Worm (Caenorhabditis elegans) whole organism, young adult: Measurements from ENCODE around the gene pro-1.

ENCODE experiments used
- B0261.1 ChIP-seq: sonication (generic microtip); optimal IDR thresholded peaks from 2 replicates; lab custom pipeline; 2016; ENCODE audit warnings: mild to moderate bottlenecking, missing genetic modification characterization, moderate library complexity, missing compliant biosample characterization
- D2030.7 ChIP-seq: fragments of 200-800 bp; sonication (Bioruptor generic); IDR thresholded peaks from 2 replicates; pipeline ENCODE4 v1.3.6; 2022; ENCODE audit warnings: missing genetic modification reagents, missing genetic modification characterization, missing compliant biosample characterization
- F33H1.4 ChIP-seq: fragments of 200-800 bp; sonication (Bioruptor generic); IDR thresholded peaks from 2 replicates; pipeline ENCODE4 v1.3.6; 2022; ENCODE audit warnings: missing genetic modification reagents, missing genetic modification characterization, missing compliant biosample characterization
- F37B4.10 ChIP-seq: fragments of 200-800 bp; sonication (Bioruptor generic); IDR thresholded peaks from 2 replicates; pipeline ENCODE4 v1.3.6; 2022; ENCODE audit warnings: missing genetic modification characterization, missing compliant biosample characterization
- K12H6.12 ChIP-seq: fragments of 200-800 bp; sonication (Bioruptor generic); optimal IDR thresholded peaks from 2 replicates; lab custom pipeline; 2018; ENCODE audit warnings: mild to moderate bottlenecking, missing genetic modification characterization, missing compliant biosample characterization
- T26A5.8 ChIP-seq: sonication (generic microtip); optimal IDR thresholded peaks from 2 replicates; lab custom pipeline; 2016; ENCODE audit warnings: missing genetic modification characterization, missing compliant biosample characterization
- Y53F4B.3 ChIP-seq: fragments of 200-800 bp; sonication (Bioruptor generic); IDR thresholded peaks from 2 replicates; pipeline ENCODE4 v1.3.6; 2022; ENCODE audit warnings: missing genetic modification reagents, missing genetic modification characterization, missing compliant biosample characterization
- Y53G8AR.9 ChIP-seq: fragments of 200-800 bp; sonication (Bioruptor generic); conservative IDR thresholded peaks from 2 replicates; pipeline ENCODE4 v1.3.6; 2022; ENCODE audit warnings: missing genetic modification reagents, missing genetic modification characterization, missing compliant biosample characterization
- Y67H2A.10 ChIP-seq: fragments of 200-800 bp; sonication (Bioruptor generic); conservative IDR thresholded peaks from 2 replicates; pipeline ENCODE4 v1.3.6; 2022; ENCODE audit warnings: missing genetic modification reagents, missing genetic modification characterization, missing compliant biosample characterization
- Y79H2A.3 ChIP-seq: fragments of 200-800 bp; sonication (Bioruptor generic); conservative IDR thresholded peaks from 2 replicates; pipeline ENCODE4 v1.3.6; 2022; ENCODE audit warnings: missing genetic modification reagents, missing genetic modification characterization, missing compliant biosample characterization
- Y95B8A.8 ChIP-seq: fragments of 200-800 bp; sonication (Bioruptor generic); IDR thresholded peaks from 2 replicates; pipeline ENCODE4 v1.3.6; 2022; ENCODE audit warnings: missing genetic modification reagents, missing genetic modification characterization, missing compliant biosample characterization
- ZK185.1 ChIP-seq: sonication (generic microtip); optimal IDR thresholded peaks from 2 replicates; lab custom pipeline; 2016; ENCODE audit warnings: mild to moderate bottlenecking, missing genetic modification characterization, missing compliant biosample characterization; ENCODE audit not compliant: poor library complexity, severe bottlenecking
- attf-5 ChIP-seq: fragments of 200-800 bp; sonication (Bioruptor generic); optimal IDR thresholded peaks from 2 replicates; lab custom pipeline; 2018; ENCODE audit warnings: mild to moderate bottlenecking, missing genetic modification characterization, missing compliant biosample characterization
- bed-1 ChIP-seq: fragments of 200-800 bp; sonication (Bioruptor generic); IDR thresholded peaks from 2 replicates; pipeline ENCODE4 v1.3.6; 2022; ENCODE audit warnings: missing genetic modification reagents, missing genetic modification characterization, missing compliant biosample characterization
- bed-2 ChIP-seq: fragments of 200-800 bp; sonication (Bioruptor generic); IDR thresholded peaks from 2 replicates; pipeline ENCODE4 v1.3.6; 2022; ENCODE audit warnings: missing genetic modification reagents, missing genetic modification characterization, missing compliant biosample characterization
- ceh-91 ChIP-seq: fragments of 200-800 bp; sonication (Bioruptor generic); IDR thresholded peaks from 2 replicates; pipeline ENCODE4 v1.3.6; 2022; ENCODE audit warnings: missing genetic modification reagents, missing genetic modification characterization, missing compliant biosample characterization
- dox-1 ChIP-seq: fragments of 200-800 bp; sonication (Bioruptor generic); IDR thresholded peaks from 2 replicates; pipeline ENCODE4 v1.3.6; 2022; ENCODE audit warnings: missing genetic modification reagents, missing genetic modification characterization, missing compliant biosample characterization
- efl-1 ChIP-seq: fragments of 150-350 bp; optimal IDR thresholded peaks from 2 replicates; lab custom pipeline; 2014; ENCODE audit warnings: missing biosample characterization, missing genetic modification reagents, missing genetic modification characterization
- egl-18 ChIP-seq: fragments of 200-800 bp; sonication (Bioruptor generic); IDR thresholded peaks from 2 replicates; pipeline ENCODE4 v1.3.6; 2022; ENCODE audit warnings: missing genetic modification reagents, missing genetic modification characterization, missing compliant biosample characterization
- ekl-4 ChIP-seq: fragments of 200-800 bp; sonication (Bioruptor generic); IDR thresholded peaks from 2 replicates; pipeline ENCODE4 v1.3.6; 2022; ENCODE audit warnings: missing genetic modification reagents, missing genetic modification characterization, missing compliant biosample characterization
- ets-4 ChIP-seq: fragments of 200-800 bp; sonication (Bioruptor generic); optimal IDR thresholded peaks from 2 replicates; lab custom pipeline; 2018; ENCODE audit warnings: mild to moderate bottlenecking, missing genetic modification characterization, missing compliant biosample characterization
- gei-17 ChIP-seq: fragments of 200-800 bp; sonication (Bioruptor generic); optimal IDR thresholded peaks from 2 replicates; lab custom pipeline; 2018; ENCODE audit warnings: mild to moderate bottlenecking, missing genetic modification characterization, missing compliant biosample characterization
- him-1 ChIP-seq: sonication (generic microtip); optimal IDR thresholded peaks from 2 replicates; lab custom pipeline; 2016; ENCODE audit warnings: missing genotype, missing genetic modification reagents, missing genetic modification characterization, missing compliant biosample characterization
- hlh-12 ChIP-seq: sonication (generic microtip); optimal IDR thresholded peaks from 2 replicates; lab custom pipeline; 2016; ENCODE audit warnings: missing genetic modification characterization, missing compliant biosample characterization
- hlh-26 ChIP-seq: fragments of 200-800 bp; sonication (Bioruptor generic); conservative IDR thresholded peaks from 2 replicates; pipeline ENCODE4 v1.3.6; 2022; ENCODE audit warnings: missing genetic modification reagents, missing genetic modification characterization, missing compliant biosample characterization
- lag-1 ChIP-seq: fragments of 200-800 bp; sonication (Bioruptor generic); IDR thresholded peaks from 2 replicates; pipeline ENCODE4 v1.3.6; 2022; ENCODE audit warnings: missing genetic modification reagents, missing genetic modification characterization, missing compliant biosample characterization
- lin-26 ChIP-seq: fragments of 200-800 bp; sonication (Bioruptor generic); IDR thresholded peaks from 2 replicates; pipeline ENCODE4 v1.3.6; 2022; ENCODE audit warnings: missing genetic modification reagents, missing genetic modification characterization, missing compliant biosample characterization
- lin-40 ChIP-seq: sonication (generic microtip); optimal IDR thresholded peaks from 2 replicates; lab custom pipeline; 2016; ENCODE audit warnings: missing genetic modification characterization, mild to moderate bottlenecking, missing compliant biosample characterization, missing genotype, missing genetic modification reagents
- lin-54 ChIP-seq: fragments of 200-800 bp; sonication (Bioruptor generic); optimal IDR thresholded peaks from 2 replicates; lab custom pipeline; 2018; ENCODE audit warnings: mild to moderate bottlenecking, missing genetic modification characterization, missing compliant biosample characterization
- lsl-1 ChIP-seq: fragments of 200-800 bp; sonication (Bioruptor generic); optimal IDR thresholded peaks from 2 replicates; lab custom pipeline; 2018; ENCODE audit warnings: mild to moderate bottlenecking, missing genetic modification characterization, moderate library complexity, missing compliant biosample characterization
- lsy-27 ChIP-seq: sonication (generic microtip); optimal IDR thresholded peaks from 2 replicates; lab custom pipeline; 2017; ENCODE audit warnings: missing genetic modification characterization, mild to moderate bottlenecking, missing compliant biosample characterization, antibody characterized with exemption, missing genotype, borderline replicate concordance; ENCODE audit not compliant: insufficient read depth
- mcd-1 ChIP-seq: fragments of 200-800 bp; sonication (Bioruptor generic); IDR thresholded peaks from 2 replicates; pipeline ENCODE4 v1.3.6; 2022; ENCODE audit warnings: missing genetic modification reagents, missing genetic modification characterization, missing compliant biosample characterization
- mel-28 ChIP-seq: sonication (generic microtip); optimal IDR thresholded peaks from 2 replicates; lab custom pipeline; 2016; ENCODE audit warnings: borderline replicate concordance, mild to moderate bottlenecking, missing genetic modification characterization, missing compliant biosample characterization
- mes-4 ChIP-seq: sonication (generic microtip); optimal IDR thresholded peaks from 2 replicates; lab custom pipeline; 2016; ENCODE audit warnings: missing genotype, missing genetic modification characterization, missing compliant biosample characterization
- nfya-1 ChIP-seq: sonication (generic microtip); optimal IDR thresholded peaks from 2 replicates; lab custom pipeline; 2017; ENCODE audit warnings: antibody characterized with exemption, missing compliant biosample characterization, missing genetic modification characterization, borderline replicate concordance; ENCODE audit not compliant: insufficient read depth
- nfya-2 ChIP-seq: fragments of 200-800 bp; sonication (Bioruptor generic); IDR thresholded peaks from 2 replicates; pipeline ENCODE4 v1.3.6; 2022; ENCODE audit warnings: missing genetic modification reagents, missing genetic modification characterization, missing compliant biosample characterization
- nhr-120 ChIP-seq: fragments of 200-800 bp; sonication (Bioruptor generic); IDR thresholded peaks from 2 replicates; pipeline ENCODE4 v1.3.6; 2022; ENCODE audit warnings: missing genetic modification characterization, missing compliant biosample characterization
- pha-4 ChIP-seq: fragments of 150-350 bp; sonication (generic microtip); optimal IDR thresholded peaks from 2 replicates; lab custom pipeline; 2014; ENCODE audit warnings: missing biosample characterization, missing genetic modification reagents, missing genetic modification characterization
- repo-1 ChIP-seq: sonication (generic microtip); optimal IDR thresholded peaks from 2 replicates; lab custom pipeline; 2017; ENCODE audit warnings: mild to moderate bottlenecking, missing genetic modification characterization, missing compliant biosample characterization
- sea-2 ChIP-seq: fragments of 200-800 bp; sonication (Bioruptor generic); IDR thresholded peaks from 2 replicates; pipeline ENCODE4 v1.3.6; 2022; ENCODE audit warnings: missing genetic modification characterization, missing compliant biosample characterization
- sptf-2 ChIP-seq: fragments of 200-800 bp; sonication (Bioruptor generic); optimal IDR thresholded peaks from 2 replicates; lab custom pipeline; 2018; ENCODE audit warnings: mild to moderate bottlenecking, missing genetic modification characterization, missing compliant biosample characterization
- tlf-1 ChIP-seq: fragments of 200-800 bp; sonication (Bioruptor generic); optimal IDR thresholded peaks from 2 replicates; lab custom pipeline; 2018; ENCODE audit warnings: mild to moderate bottlenecking, missing genetic modification characterization, missing compliant biosample characterization
- unc-62 ChIP-seq: fragments of 150-350 bp; optimal IDR thresholded peaks from 2 replicates; lab custom pipeline; 2014; ENCODE audit warnings: missing biosample characterization, missing genetic modification reagents, missing genetic modification characterization
- ztf-18 ChIP-seq: sonication (generic microtip); optimal IDR thresholded peaks from 2 replicates; lab custom pipeline; 2016; ENCODE audit warnings: missing genotype, mild to moderate bottlenecking, missing genetic modification characterization, missing compliant biosample characterization
- ztf-25 ChIP-seq: fragments of 200-800 bp; sonication (Bioruptor generic); IDR thresholded peaks from 2 replicates; pipeline ENCODE4 v1.3.6; 2022; ENCODE audit warnings: missing genetic modification reagents, missing genetic modification characterization, missing compliant biosample characterization
- ztf-26 ChIP-seq: sonication (generic microtip); optimal IDR thresholded peaks from 2 replicates; lab custom pipeline; 2017; ENCODE audit warnings: missing genetic modification characterization, missing compliant biosample characterization
- ztf-28 ChIP-seq: fragments of 200-800 bp; sonication (Bioruptor generic); IDR thresholded peaks from 2 replicates; pipeline ENCODE4 v1.3.6; 2022; ENCODE audit warnings: missing genetic modification reagents, missing genetic modification characterization, missing compliant biosample characterization

The pro-1 gene

DNA sequence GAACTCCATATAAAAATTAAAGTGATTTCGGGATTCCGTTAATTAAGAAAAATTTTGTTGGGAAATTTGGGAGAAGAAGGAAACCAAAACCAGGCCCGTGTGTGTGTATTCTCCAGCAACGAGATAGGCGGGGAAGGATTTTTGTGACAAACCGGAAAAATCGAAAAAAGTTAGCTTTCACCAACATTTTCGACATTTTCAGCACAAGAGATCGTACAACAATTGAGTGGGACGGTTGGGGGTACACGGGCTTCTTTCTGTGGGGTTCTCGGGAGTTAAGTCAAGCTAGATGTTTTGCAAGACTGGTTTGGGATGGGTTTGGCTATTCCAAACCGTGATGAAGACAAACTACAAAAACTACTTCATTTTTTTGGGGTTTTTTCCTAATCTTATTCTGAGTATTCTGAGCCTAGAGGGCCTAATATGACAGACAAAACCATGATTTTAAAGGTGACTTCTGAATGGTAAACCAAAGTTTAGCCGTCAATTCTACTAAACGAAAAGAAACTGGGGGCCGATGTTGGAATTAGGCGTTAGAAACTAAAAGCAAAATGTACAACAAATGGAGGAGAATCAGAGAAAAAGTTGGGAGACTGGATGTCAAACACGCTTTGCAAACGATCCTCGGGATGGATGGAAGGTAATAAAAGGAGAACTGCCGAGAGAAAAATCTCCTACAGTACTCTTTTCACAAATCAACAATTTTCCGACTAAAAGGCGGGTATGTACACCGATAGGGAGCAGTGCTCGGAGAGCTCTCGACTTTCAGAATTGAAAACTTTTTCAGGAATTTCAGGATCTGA is 1.1 kb upstream of the pro-1 start:
- TF ChIP-seq D2030.7 (GFP tag; lab: Robert Waterston, UW) (no peak), Y53F4B.3 (GFP tag; lab: Robert Waterston, UW) (peak; percentile 3; the same call in 1 of the 2 replicates), T26A5.8 (peak; percentile 43), B0261.1 (tag; lab: Kevin White, UChicago) (no peak), nfya-1 (tag; lab: Kevin White, UChicago) (no peak), him-1 (tag; lab: Kevin White, UChicago) (no peak), gei-17 (GFP tag; lab: Kevin White, UChicago) (peak; percentile 29), F33H1.4 (no peak; the same call in 1 of the 2 replicates), pha-4 (tag; lab: Kevin White, UChicago) (no peak), lin-40 (tag; lab: Kevin White, UChicago) (no peak), tlf-1 (peak; percentile 31), ztf-25 (GFP tag; lab: Robert Waterston, UW) (no peak), nhr-120 (GFP tag; lab: Robert Waterston, UW) (no peak), Y53G8AR.9 (GFP tag; lab: Robert Waterston, UW) (peak; percentile 44; the same call in 1 of the 2 replicates), bed-2 (GFP tag; lab: Robert Waterston, UW) (no peak), unc-62 (GFP tag; lab: Kevin White, UChicago) (no peak), attf-5 (GFP tag; lab: Kevin White, UChicago) (peak; percentile 23), Y95B8A.8 (GFP tag; lab: Robert Waterston, UW) (peak; percentile 16; the same call in 1 of the 2 replicates), egl-18 (GFP tag; lab: Robert Waterston, UW) (no peak), ceh-91 (GFP tag; lab: Robert Waterston, UW) (no peak), ztf-26 (tag; lab: Kevin White, UChicago) (no peak), lin-26 (GFP tag; lab: Robert Waterston, UW) (peak; percentile 68), ekl-4 (GFP tag; lab: Robert Waterston, UW) (peak; percentile 48), ztf-28 (GFP tag; lab: Robert Waterston, UW) (peak; percentile 58; the same call in 1 of the 2 replicates), ets-4 (GFP tag; lab: Kevin White, UChicago) (no peak), nfya-2 (GFP tag; lab: Robert Waterston, UW) (no peak), ZK185.1 (peak; percentile 30), lsl-1 (GFP tag; lab: Kevin White, UChicago) (no peak), mcd-1 (GFP tag; lab: Robert Waterston, UW) (peak; percentile 38; the same call in 1 of the 2 replicates), lsy-27 (tag; lab: Kevin White, UChicago) (no peak), repo-1 (no peak), sea-2 (GFP tag; lab: Robert Waterston, UW) (peak; percentile 72; the same call in 1 of the 2 replicates), ztf-18 (tag; lab: Kevin White, UChicago) (no peak), efl-1 (GFP tag; lab: Kevin White, UChicago) (no peak), lin-54 (peak; percentile 4), hlh-26 (GFP tag; lab: Robert Waterston, UW) (no peak), bed-1 (no peak), F37B4.10 (GFP tag; lab: Robert Waterston, UW) (no peak), dox-1 (peak; percentile 13; the same call in 1 of the 2 replicates), mel-28 (tag; lab: Kevin White, UChicago) (peak; percentile 63), mes-4 (tag; lab: Kevin White, UChicago) (no peak), K12H6.12 (tag; lab: Kevin White, UChicago) (no peak), sptf-2 (GFP tag; lab: Kevin White, UChicago) (no peak), Y67H2A.10 (peak; percentile 6), Y79H2A.3 (GFP tag; lab: Robert Waterston, UW) (no peak), lag-1 (GFP tag; lab: Robert Waterston, UW) (0 out of 2 replicates have a peak, but pooled peaks have one; percentile 10), hlh-12 (tag; lab: Kevin White, UChicago) (no peak)
